Worm (Caenorhabditis elegans) whole organism, L3 larva: Measurements from ENCODE around the gene srsx-27.

Source experiments
- ZK546.5 ChIP-seq: sonication (generic microtip); optimal IDR thresholded peaks from 2 replicates; lab custom pipeline; 2017; ENCODE audit warnings: missing biosample characterization, missing genetic modification characterization
- ceh-82 ChIP-seq: fragments of 150-350 bp; optimal IDR thresholded peaks from 2 replicates; lab custom pipeline; 2014; ENCODE audit warnings: missing biosample characterization, missing genetic modification characterization
- egl-27 ChIP-seq: sonication (generic microtip); optimal IDR thresholded peaks from 4 replicates; lab custom pipeline; 2017; ENCODE audit warnings: missing biosample characterization, missing genetic modification reagents, missing genetic modification characterization
- elt-1 ChIP-seq: fragments of 150-350 bp; optimal IDR thresholded peaks from 2 replicates; lab custom pipeline; 2014; ENCODE audit warnings: missing biosample characterization, missing genetic modification characterization
- fos-1 ChIP-seq: fragments of 150-350 bp; optimal IDR thresholded peaks from 2 replicates; lab custom pipeline; 2014; ENCODE audit warnings: missing biosample characterization, missing genetic modification characterization
- jun-1 ChIP-seq: fragments of 150-350 bp; optimal IDR thresholded peaks from 2 replicates; lab custom pipeline; 2014; ENCODE audit warnings: missing biosample characterization, missing genetic modification reagents, missing genetic modification characterization
- lin-15B ChIP-seq: fragments of 150-350 bp; optimal IDR thresholded peaks from 2 replicates; lab custom pipeline; 2014; ENCODE audit warnings: missing biosample characterization, missing genetic modification characterization
- nhr-12 ChIP-seq: fragments of 150-350 bp; optimal IDR thresholded peaks from 2 replicates; lab custom pipeline; 2014; ENCODE audit warnings: missing biosample characterization, missing genetic modification characterization
- nhr-23 ChIP-seq: fragments of 150-350 bp; optimal IDR thresholded peaks from 2 replicates; lab custom pipeline; 2014; ENCODE audit warnings: missing biosample characterization, missing genetic modification reagents, missing genetic modification characterization
- nhr-77 ChIP-seq: fragments of 150-350 bp; optimal IDR thresholded peaks from 2 replicates; lab custom pipeline; 2014; ENCODE audit warnings: missing biosample characterization, missing genetic modification characterization
- snpc-4 ChIP-seq: fragments of 150-350 bp; optimal IDR thresholded peaks from 2 replicates; lab custom pipeline; 2014; ENCODE audit warnings: missing biosample characterization, missing genetic modification characterization
- unc-39 ChIP-seq: sonication (generic microtip); optimal IDR thresholded peaks from 4 replicates; lab custom pipeline; 2017; ENCODE audit warnings: missing biosample characterization, missing genetic modification characterization

ce11 chrV:10154698-10155097 is 4.9 kb downstream of the srsx-27 start, which contains the start of gene srsx-29:
- no peak for TF ChIP-seq fos-1 (tag; lab: Kevin White, UChicago)
- no peak for TF ChIP-seq ZK546.5 (tag; lab: Kevin White, UChicago)
- TF ChIP-seq elt-1: no peak
- TF ChIP-seq nhr-77: no peak
- TF ChIP-seq jun-1 (tag; lab: Kevin White, UChicago): no peak
- TF ChIP-seq unc-39 (tag; lab: Kevin White, UChicago): no peak
- TF ChIP-seq egl-27: no peak
- no peak for TF ChIP-seq lin-15B (tag; lab: Kevin White, UChicago)
- no peak for TF ChIP-seq nhr-23 (tag; lab: Kevin White, UChicago)
- TF ChIP-seq nhr-12 (tag; lab: Kevin White, UChicago): no peak
- TF ChIP-seq snpc-4: no peak
- no peak for TF ChIP-seq ceh-82 (tag; lab: Kevin White, UChicago)
